Fruit fly (Drosophila melanogaster) whole organism, pupa: ENCODE measurements around the gene cbt.

Experiments used
- CG12605 ChIP-seq: fragments of 200-800 bp; sonication (Bioruptor generic); IDR thresholded peaks from 2 replicates; pipeline ENCODE4 v1.3.6; 2022; ENCODE audit warnings: missing biosample characterization, missing genetic modification characterization
- CG32121 ChIP-seq: fragments of 200-800 bp; sonication (Bioruptor generic); IDR thresholded peaks from 2 replicates; pipeline ENCODE4 v1.3.6; 2022; ENCODE audit warnings: missing biosample characterization, missing genetic modification characterization
- CG34367 ChIP-seq: fragments of 200-800 bp; sonication (Bioruptor generic); optimal IDR thresholded peaks from 2 replicates; lab custom pipeline; 2018; ENCODE audit warnings: missing biosample characterization, mild to moderate bottlenecking, missing genetic modification characterization
- CG4496 ChIP-seq: fragments of 200-800 bp; sonication (Bioruptor generic); IDR thresholded peaks from 3 replicates; pipeline ENCODE4 v1.3.6; 2022; ENCODE audit warnings: missing biosample characterization, missing genetic modification characterization
- CG8159 ChIP-seq: fragments of 200-800 bp; sonication (Bioruptor generic); optimal IDR thresholded peaks from 3 replicates; lab custom pipeline; 2018; ENCODE audit warnings: missing biosample characterization, mild to moderate bottlenecking, missing genetic modification characterization, moderate library complexity
- Pif1B ChIP-seq: fragments of 200-800 bp; sonication (Bioruptor generic); optimal IDR thresholded peaks from 3 replicates; lab custom pipeline; 2016; ENCODE audit warnings: missing biosample characterization, missing genetic modification characterization
- Snoo ChIP-seq: fragments of 200-800 bp; sonication (Bioruptor generic); optimal IDR thresholded peaks from 3 replicates; lab custom pipeline; 2017; ENCODE audit warnings: missing biosample characterization, mild to moderate bottlenecking, missing genetic modification characterization, inconsistent platforms
- fd96Ca ChIP-seq: fragments of 200-800 bp; sonication (Bioruptor generic); IDR thresholded peaks from 3 replicates; pipeline ENCODE4 v1.3.6; 2022; ENCODE audit warnings: missing biosample characterization, missing genetic modification characterization

- no peak for TF ChIP-seq CG34367 (tag; lab: Kevin White, UChicago)
- TF ChIP-seq CG32121 (GFP tag; lab: Robert Waterston, UW): no peak
- no peak for TF ChIP-seq Pif1B (GFP tag; lab: Kevin White, UChicago)
- TF ChIP-seq CG4496 (GFP tag; lab: Robert Waterston, UW): no peak
- TF ChIP-seq CG12605: no peak
- no peak for TF ChIP-seq CG8159 (tag; lab: Kevin White, UChicago)
- no peak for TF ChIP-seq fd96Ca (GFP tag; lab: Robert Waterston, UW)
- no peak for TF ChIP-seq Snoo (tag; lab: Kevin White, UChicago)
Measured at dm6 chr2L:434439-434838, 45.0 kb downstream of the cbt start.
